In genomic region chrX:9082600-9082999, dm6 we compare ENCODE assay signal across 1 fruit fly cellular context.
TF ChIP-seq lines count a peak whose summit lies in the region.

APC4 (plus strand) TSS chrX:9082931.

TF ChIP-seq in whole organism, embryonic, 481 proteins besides CTCF, POLR2A, EP300 and RAD21 (continued from another document and continues in another):
- peak; percentile 38 for TF ChIP-seq CHES-1-like (GFP tag; optimal IDR thresholded peaks at IDR 0.05; lab: Kevin White, UChicago)
- TF ChIP-seq H15 (GFP tag; IDR thresholded peaks at IDR 0.05; lab: Robert Waterston, UW): no peak
- TF ChIP-seq chif (GFP tag; optimal IDR thresholded peaks at IDR 0.05; lab: Kevin White, UChicago): peak in 1 of 2 experiments; percentile 34
- TF ChIP-seq fd3F (GFP tag; optimal IDR thresholded peaks at IDR 0.05; lab: Kevin White, UChicago): peak; percentile 0
- TF ChIP-seq ATbp (GFP tag; optimal IDR thresholded peaks at IDR 0.05; lab: Kevin White, UChicago): no peak
- TF ChIP-seq CG7357 (GFP tag; IDR thresholded peaks at IDR 0.05; lab: Robert Waterston, UW): no peak
- TF ChIP-seq CG7928 (GFP tag; optimal IDR thresholded peaks at IDR 0.05; lab: Kevin White, UChicago): no peak
- no peak for TF ChIP-seq CG42726 (GFP tag; IDR thresholded peaks at IDR 0.05; lab: Robert Waterston, UW; ENCODE audit: partially characterized antibody)
- no peak for TF ChIP-seq jigr1 (GFP tag; IDR thresholded peaks at IDR 0.05; lab: Robert Waterston, UW)
- TF ChIP-seq CG11456 (GFP tag; IDR thresholded peaks at IDR 0.05; lab: Robert Waterston, UW): no peak
- no peak for TF ChIP-seq NFAT (GFP tag; IDR thresholded peaks at IDR 0.05; lab: Robert Waterston, UW)
- no peak for TF ChIP-seq NfI (GFP tag; optimal IDR thresholded peaks at IDR 0.05; lab: Kevin White, UChicago)
- TF ChIP-seq CG2120 (GFP tag; optimal IDR thresholded peaks at IDR 0.05; lab: Kevin White, UChicago): peak; percentile 56
- no peak for TF ChIP-seq corto (GFP tag; optimal IDR thresholded peaks at IDR 0.05; lab: Kevin White, UChicago)
- TF ChIP-seq Aef1 (GFP tag; IDR thresholded peaks at IDR 0.05; lab: Robert Waterston, UW): no peak
- no peak for TF ChIP-seq danr (GFP tag; IDR thresholded peaks at IDR 0.05; lab: Robert Waterston, UW)
- no peak for TF ChIP-seq pros (GFP tag; optimal IDR thresholded peaks at IDR 0.05; lab: Kevin White, UChicago)
- no peak for TF ChIP-seq CG2889 (GFP tag; IDR thresholded peaks at IDR 0.05; lab: Robert Waterston, UW)
- TF ChIP-seq CG1233 (GFP tag; optimal IDR thresholded peaks at IDR 0.05; lab: Kevin White, UChicago): peak; percentile 14
- TF ChIP-seq Bdp1 (GFP tag; optimal IDR thresholded peaks at IDR 0.05; lab: Kevin White, UChicago): no peak
- no peak for TF ChIP-seq pfk (GFP tag; optimal IDR thresholded peaks at IDR 0.05; lab: Kevin White, UChicago)
- TF ChIP-seq CG11247 (GFP tag; IDR thresholded peaks at IDR 0.05; lab: Robert Waterston, UW): no peak
- no peak for TF ChIP-seq D19B (GFP tag; optimal IDR thresholded peaks at IDR 0.05; lab: Kevin White, UChicago)
- no peak for TF ChIP-seq gem (tag; optimal IDR thresholded peaks at IDR 0.05; lab: Kevin White, UChicago)
- TF ChIP-seq CG8281 (tag; optimal IDR thresholded peaks at IDR 0.05; lab: Kevin White, UChicago): no peak
- TF ChIP-seq jumu (GFP tag; optimal IDR thresholded peaks at IDR 0.05; lab: Kevin White, UChicago): no peak
- no peak for TF ChIP-seq Optix (GFP tag; IDR thresholded peaks at IDR 0.05; lab: Robert Waterston, UW)
- no peak for TF ChIP-seq Nf-YA (GFP tag; IDR thresholded peaks at IDR 0.05; lab: Robert Waterston, UW)
- no peak for TF ChIP-seq CG7271 (tag; optimal IDR thresholded peaks at IDR 0.05; lab: Kevin White, UChicago)
- no peak for TF ChIP-seq usp (GFP tag; optimal IDR thresholded peaks at IDR 0.05; lab: Kevin White, UChicago)
- no peak for TF ChIP-seq sqz (GFP tag; optimal IDR thresholded peaks at IDR 0.05; lab: Kevin White, UChicago)
- no peak for TF ChIP-seq CG16815 (GFP tag; optimal IDR thresholded peaks at IDR 0.05; lab: Kevin White, UChicago)
- no peak for TF ChIP-seq H2.0 (GFP tag; IDR thresholded peaks at IDR 0.05; lab: Robert Waterston, UW)
- TF ChIP-seq Hr78 (GFP tag; optimal IDR thresholded peaks at IDR 0.05; lab: Kevin White, UChicago): no peak
- no peak for TF ChIP-seq sob (GFP tag; IDR thresholded peaks at IDR 0.05; lab: Robert Waterston, UW)
- TF ChIP-seq trh (GFP tag; optimal IDR thresholded peaks at IDR 0.05; lab: Kevin White, UChicago): no peak
- no peak for TF ChIP-seq CG8765 (GFP tag; IDR thresholded peaks at IDR 0.05; lab: Robert Waterston, UW)
- TF ChIP-seq CG7786 (GFP tag; optimal IDR thresholded peaks at IDR 0.05; lab: Kevin White, UChicago): peak; percentile 9
- no peak for TF ChIP-seq inv (GFP tag; IDR thresholded peaks at IDR 0.05; lab: Robert Waterston, UW; ENCODE audit: partially characterized antibody)
- TF ChIP-seq Mad (GFP tag; optimal IDR thresholded peaks at IDR 0.05; lab: Kevin White, UChicago): no peak
- TF ChIP-seq CG12744 (GFP tag; optimal IDR thresholded peaks at IDR 0.05; lab: Kevin White, UChicago): no peak
- TF ChIP-seq Atf-2 (GFP tag; optimal IDR thresholded peaks at IDR 0.05; lab: Kevin White, UChicago): peak; percentile 9
- TF ChIP-seq MTF-1 (GFP tag; optimal IDR thresholded peaks at IDR 0.05; lab: Kevin White, UChicago; ENCODE audit: borderline replicate concordance): no peak
- no peak for TF ChIP-seq Dad (GFP tag; optimal IDR thresholded peaks at IDR 0.05; lab: Kevin White, UChicago)
- TF ChIP-seq shn (GFP tag; optimal IDR thresholded peaks at IDR 0.05; lab: Kevin White, UChicago): no peak
- TF ChIP-seq gcm2 (GFP tag; optimal IDR thresholded peaks at IDR 0.05; lab: Kevin White, UChicago): no peak
- peak; percentile 49 for TF ChIP-seq CG12659 (GFP tag; optimal IDR thresholded peaks at IDR 0.05; lab: Kevin White, UChicago)
- TF ChIP-seq CG30403 (GFP tag; optimal IDR thresholded peaks at IDR 0.05; lab: Kevin White, UChicago): peak; percentile 55
- TF ChIP-seq CG31365 (tag; optimal IDR thresholded peaks at IDR 0.05; lab: Kevin White, UChicago): no peak
- no peak for TF ChIP-seq CG6683 (GFP tag; optimal IDR thresholded peaks at IDR 0.05; lab: Kevin White, UChicago)
- TF ChIP-seq eve (GFP tag; optimal IDR thresholded peaks at IDR 0.05; lab: Kevin White, UChicago): no peak
- TF ChIP-seq CG10274 (GFP tag; optimal IDR thresholded peaks at IDR 0.05; lab: Kevin White, UChicago): no peak
- no peak for TF ChIP-seq CG15011 (GFP tag; optimal IDR thresholded peaks at IDR 0.05; lab: Kevin White, UChicago)
- no peak for TF ChIP-seq CG10959 (GFP tag; IDR thresholded peaks at IDR 0.05; lab: Robert Waterston, UW)
- no peak for TF ChIP-seq CG12155 (GFP tag; optimal IDR thresholded peaks at IDR 0.05; lab: Kevin White, UChicago)
- no peak for TF ChIP-seq maf-S (GFP tag; optimal IDR thresholded peaks at IDR 0.05; lab: Kevin White, UChicago)
- no peak for TF ChIP-seq CG14050 (GFP tag; IDR thresholded peaks at IDR 0.05; lab: Robert Waterston, UW)
- no peak for TF ChIP-seq Hr3 (GFP tag; optimal IDR thresholded peaks at IDR 0.05; lab: Kevin White, UChicago)
- TF ChIP-seq CG13296 (GFP tag; optimal IDR thresholded peaks at IDR 0.05; lab: Kevin White, UChicago): no peak
- TF ChIP-seq sna (GFP tag; IDR thresholded peaks at IDR 0.05; lab: Robert Waterston, UW; ENCODE audit: partially characterized antibody): no peak
- TF ChIP-seq CG31388 (GFP tag; optimal IDR thresholded peaks at IDR 0.05; lab: Kevin White, UChicago): no peak
- TF ChIP-seq sisA (GFP tag; IDR thresholded peaks at IDR 0.05; lab: Robert Waterston, UW): no peak
- no peak for TF ChIP-seq CG4730 (GFP tag; IDR thresholded peaks at IDR 0.05; lab: Robert Waterston, UW)
- peak; percentile 9 for TF ChIP-seq CG10209 (GFP tag; optimal IDR thresholded peaks at IDR 0.05; lab: Kevin White, UChicago)
- TF ChIP-seq CG8089 (GFP tag; optimal IDR thresholded peaks at IDR 0.05; lab: Kevin White, UChicago): no peak
- peak; percentile 18; the same call in 1 of the 2 replicates for TF ChIP-seq Ptx1 (GFP tag; IDR thresholded peaks at IDR 0.05; lab: Robert Waterston, UW)
- no peak for TF ChIP-seq tgo (GFP tag; IDR thresholded peaks at IDR 0.05; lab: Robert Waterston, UW)
- TF ChIP-seq CG11093 (GFP tag; IDR thresholded peaks at IDR 0.05; lab: Robert Waterston, UW): no peak
- no peak for TF ChIP-seq CG14667 (GFP tag; IDR thresholded peaks at IDR 0.05; lab: Robert Waterston, UW)
- no peak for TF ChIP-seq dm (GFP tag; optimal IDR thresholded peaks at IDR 0.05; lab: Kevin White, UChicago)
- TF ChIP-seq CG43689 (GFP tag; IDR thresholded peaks at IDR 0.05; lab: Robert Waterston, UW): no peak
- TF ChIP-seq tio (GFP tag; optimal IDR thresholded peaks at IDR 0.05; lab: Kevin White, UChicago): no peak
- no peak for TF ChIP-seq CG6854 (GFP tag; optimal IDR thresholded peaks at IDR 0.05; lab: Kevin White, UChicago)
- no peak for TF ChIP-seq klu (GFP tag; IDR thresholded peaks at IDR 0.05; lab: Robert Waterston, UW)
- TF ChIP-seq chn (GFP tag; optimal IDR thresholded peaks at IDR 0.05; lab: Kevin White, UChicago): no peak
- TF ChIP-seq peb (GFP tag; IDR thresholded peaks at IDR 0.05; lab: Robert Waterston, UW): no peak
- no peak for TF ChIP-seq CG3726 (GFP tag; IDR thresholded peaks at IDR 0.05; lab: Robert Waterston, UW)
- TF ChIP-seq Xbp1 (GFP tag; optimal IDR thresholded peaks at IDR 0.05; lab: Kevin White, UChicago): peak; percentile 30
- no peak for TF ChIP-seq Ravus (GFP tag; IDR thresholded peaks at IDR 0.05; lab: Robert Waterston, UW)
- no peak for TF ChIP-seq Doc2 (GFP tag; IDR thresholded peaks at IDR 0.05; lab: Robert Waterston, UW)
- TF ChIP-seq pum (GFP tag; optimal IDR thresholded peaks at IDR 0.05; lab: Kevin White, UChicago): peak; percentile 11
- no peak for TF ChIP-seq Lpt (GFP tag; optimal IDR thresholded peaks at IDR 0.05; lab: Kevin White, UChicago)
- TF ChIP-seq Gsc (GFP tag; IDR thresholded peaks at IDR 0.05; lab: Robert Waterston, UW): no peak
- TF ChIP-seq Chrac-16 (GFP tag; optimal IDR thresholded peaks at IDR 0.05; lab: Kevin White, UChicago): no peak
- peak; percentile 49 for TF ChIP-seq nmo (GFP tag; optimal IDR thresholded peaks at IDR 0.05; lab: Kevin White, UChicago)
- no peak for TF ChIP-seq run (tag; optimal IDR thresholded peaks at IDR 0.05; lab: Kevin White, UChicago)
- TF ChIP-seq Elba2 (GFP tag; optimal IDR thresholded peaks at IDR 0.05; lab: Kevin White, UChicago): no peak
- TF ChIP-seq vvl (GFP tag; IDR thresholded peaks at IDR 0.05; lab: Robert Waterston, UW): no peak
- TF ChIP-seq gro (GFP tag; optimal IDR thresholded peaks at IDR 0.05; lab: Kevin White, UChicago): no peak
- no peak for TF ChIP-seq CG31224 (GFP tag; IDR thresholded peaks at IDR 0.05; lab: Robert Waterston, UW)
- no peak for TF ChIP-seq Fer1 (GFP tag; optimal IDR thresholded peaks at IDR 0.05; lab: Kevin White, UChicago)
- TF ChIP-seq CG2199 (GFP tag; IDR thresholded peaks at IDR 0.05; lab: Robert Waterston, UW): no peak
- TF ChIP-seq ap (GFP tag; IDR thresholded peaks at IDR 0.05; lab: Robert Waterston, UW): no peak
- TF ChIP-seq cg (GFP tag; optimal IDR thresholded peaks at IDR 0.05; lab: Kevin White, UChicago): no peak
- TF ChIP-seq CG2712 (tag; optimal IDR thresholded peaks at IDR 0.05; lab: Kevin White, UChicago): peak; percentile 23
- TF ChIP-seq CG33213 (GFP tag; optimal IDR thresholded peaks at IDR 0.05; lab: Kevin White, UChicago): no peak
- no peak for TF ChIP-seq Sox100B (GFP tag; optimal IDR thresholded peaks at IDR 0.05; lab: Kevin White, UChicago)
- no peak for TF ChIP-seq sc (optimal IDR thresholded peaks at IDR 0.05; lab: Kevin White, UChicago)
- TF ChIP-seq sc (GFP tag; optimal IDR thresholded peaks at IDR 0.05; lab: Kevin White, UChicago): no peak
- no peak for TF ChIP-seq CG7372 (GFP tag; IDR thresholded peaks at IDR 0.05; lab: Robert Waterston, UW)
- TF ChIP-seq gfzf (GFP tag; optimal IDR thresholded peaks at IDR 0.05; lab: Kevin White, UChicago): no peak
- TF ChIP-seq CG14014 (GFP tag; IDR thresholded peaks at IDR 0.05; lab: Robert Waterston, UW): no peak
- no peak for TF ChIP-seq luna (GFP tag; optimal IDR thresholded peaks at IDR 0.05; lab: Kevin White, UChicago)
- TF ChIP-seq Six4 (GFP tag; optimal IDR thresholded peaks at IDR 0.05; lab: Kevin White, UChicago): no peak
- no peak for TF ChIP-seq kni (GFP tag; optimal IDR thresholded peaks at IDR 0.05; lab: Kevin White, UChicago)
- TF ChIP-seq CoRest (tag; optimal IDR thresholded peaks at IDR 0.05; lab: Kevin White, UChicago): peak; percentile 66
- TF ChIP-seq HmgZ (tag; optimal IDR thresholded peaks at IDR 0.05; lab: Kevin White, UChicago): no peak
- no peak for TF ChIP-seq CG1024 (GFP tag; IDR thresholded peaks at IDR 0.05; lab: Robert Waterston, UW)
- TF ChIP-seq CG10979 (tag; optimal IDR thresholded peaks at IDR 0.05; lab: Kevin White, UChicago): peak; percentile 12
- TF ChIP-seq zfh1 (GFP tag; IDR thresholded peaks at IDR 0.05; lab: Robert Waterston, UW): no peak
- 0 out of 2 replicates have a peak, but pooled peaks have one; percentile 12 for TF ChIP-seq Scr (GFP tag; IDR thresholded peaks at IDR 0.05; lab: Robert Waterston, UW; ENCODE audit: partially characterized antibody)
- no peak for TF ChIP-seq CG1792 (GFP tag; optimal IDR thresholded peaks at IDR 0.05; lab: Kevin White, UChicago)
- peak; percentile 31 for TF ChIP-seq CG9817 (tag; optimal IDR thresholded peaks at IDR 0.05; lab: Kevin White, UChicago)
- no peak for TF ChIP-seq dysf (GFP tag; IDR thresholded peaks at IDR 0.05; lab: Robert Waterston, UW)
- TF ChIP-seq tap (tag; optimal IDR thresholded peaks at IDR 0.05; lab: Kevin White, UChicago): no peak
- TF ChIP-seq D (optimal IDR thresholded peaks at IDR 0.05; lab: Kevin White, UChicago): no peak
- TF ChIP-seq D (GFP tag; optimal IDR thresholded peaks at IDR 0.05; lab: Kevin White, UChicago): no peak
- TF ChIP-seq wek (GFP tag; optimal IDR thresholded peaks at IDR 0.05; lab: Kevin White, UChicago): no peak
- TF ChIP-seq TFAM (GFP tag; optimal IDR thresholded peaks at IDR 0.05; lab: Kevin White, UChicago): no peak
- TF ChIP-seq Bteb2 (GFP tag; optimal IDR thresholded peaks at IDR 0.05; lab: Kevin White, UChicago): no peak
- no peak for TF ChIP-seq CG4328 (GFP tag; optimal IDR thresholded peaks at IDR 0.05; lab: Kevin White, UChicago)
- TF ChIP-seq Usf (GFP tag; optimal IDR thresholded peaks at IDR 0.05; lab: Kevin White, UChicago): no peak
- no peak for TF ChIP-seq Eip74EF (GFP tag; optimal IDR thresholded peaks at IDR 0.05; lab: Kevin White, UChicago)
- TF ChIP-seq Antp (GFP tag; optimal IDR thresholded peaks at IDR 0.05; lab: Kevin White, UChicago): no peak
- no peak for TF ChIP-seq CG5245 (GFP tag; optimal IDR thresholded peaks at IDR 0.05; lab: Kevin White, UChicago)
- TF ChIP-seq Hmx (GFP tag; optimal IDR thresholded peaks at IDR 0.05; lab: Kevin White, UChicago): no peak
- peak; percentile 60 for TF ChIP-seq phol (tag; optimal IDR thresholded peaks at IDR 0.05; lab: Kevin White, UChicago)
- TF ChIP-seq Nf-YC (tag; optimal IDR thresholded peaks at IDR 0.05; lab: Kevin White, UChicago): peak; percentile 42
- TF ChIP-seq chm (GFP tag; IDR thresholded peaks at IDR 0.05; lab: Robert Waterston, UW): no peak
- TF ChIP-seq Camta (GFP tag; optimal IDR thresholded peaks at IDR 0.05; lab: Kevin White, UChicago): peak; percentile 30
- no peak for TF ChIP-seq eyg (GFP tag; optimal IDR thresholded peaks at IDR 0.05; lab: Kevin White, UChicago)
- peak; percentile 17 for TF ChIP-seq Hmr (GFP tag; optimal IDR thresholded peaks at IDR 0.05; lab: Kevin White, UChicago)
- peak in 1 of 3 experiments; percentile 48 for TF ChIP-seq lola (GFP tag; optimal IDR thresholded peaks at IDR 0.05; lab: Kevin White, UChicago)
- no peak for TF ChIP-seq CG16813 (GFP tag; IDR thresholded peaks at IDR 0.05; lab: Robert Waterston, UW; ENCODE audit: partially characterized antibody)
- no peak for TF ChIP-seq CG3838 (GFP tag; optimal IDR thresholded peaks at IDR 0.05; lab: Kevin White, UChicago)
- TF ChIP-seq CG12219 (GFP tag; optimal IDR thresholded peaks at IDR 0.05; lab: Kevin White, UChicago): no peak
- TF ChIP-seq z (GFP tag; IDR thresholded peaks at IDR 0.05; lab: Robert Waterston, UW): no peak
- TF ChIP-seq lbe (GFP tag; optimal IDR thresholded peaks at IDR 0.05; lab: Kevin White, UChicago): no peak
- no peak for TF ChIP-seq Hey (tag; optimal IDR thresholded peaks at IDR 0.05; lab: Kevin White, UChicago)
- peak; percentile 43 for TF ChIP-seq CG34376 (GFP tag; optimal IDR thresholded peaks at IDR 0.05; lab: Kevin White, UChicago)
- no peak for TF ChIP-seq CG6272 (GFP tag; IDR thresholded peaks at IDR 0.05; lab: Robert Waterston, UW)
